Worm (Caenorhabditis elegans): ENCODE results near the gene dct-11.

DNA sequence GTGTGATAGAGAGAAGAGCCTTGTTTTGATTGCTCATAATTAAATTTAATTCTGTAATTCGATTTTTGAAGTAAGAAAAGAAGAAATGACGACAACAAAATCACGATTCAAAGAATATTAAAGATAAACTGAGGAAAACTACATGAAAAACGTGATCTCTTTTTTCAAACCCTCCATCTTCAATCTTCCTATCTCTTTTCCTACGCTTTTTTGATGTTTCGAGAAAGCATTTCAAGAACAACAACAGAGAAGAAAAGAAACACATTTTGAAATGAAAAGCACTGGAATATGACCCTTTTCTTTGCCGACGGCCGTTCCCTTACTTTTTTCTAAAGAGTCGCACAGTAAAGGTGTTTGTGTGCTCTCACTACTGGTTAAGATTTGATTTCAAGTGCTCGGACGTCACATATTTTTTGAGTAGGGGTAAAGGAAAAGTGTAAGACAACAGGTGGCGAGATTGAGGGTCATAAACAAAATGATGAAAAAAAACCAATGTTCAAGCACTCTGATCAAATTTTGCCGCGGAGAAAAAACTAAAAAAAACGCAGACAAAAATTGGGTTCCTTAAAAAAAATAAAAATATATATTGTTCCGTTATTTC, 33.6 kb downstream of the dct-11 start, which contains the start of gene F13D11.3:
- no peak for TF ChIP-seq ama-1 (optimal IDR thresholded peaks at IDR 0.05)
- no peak for TF ChIP-seq eyg-1 (tag; optimal IDR thresholded peaks at IDR 0.05)
- no peak for TF ChIP-seq pha-4 (tag; optimal IDR thresholded peaks at IDR 0.05)
- no peak for TF ChIP-seq tbx-2 (tag; optimal IDR thresholded peaks at IDR 0.05)
- no peak for TF ChIP-seq fkh-10 (GFP tag; optimal IDR thresholded peaks at IDR 0.05)
- no peak for TF ChIP-seq gmeb-2 (tag; optimal IDR thresholded peaks at IDR 0.05)
- TF ChIP-seq elt-4 (tag; optimal IDR thresholded peaks at IDR 0.05) = no peak
- no peak for TF ChIP-seq elt-2 (tag; optimal IDR thresholded peaks at IDR 0.05)
- no peak for TF ChIP-seq ceh-22 (tag; optimal IDR thresholded peaks at IDR 0.05)
- no peak for TF ChIP-seq nfya-1 (tag; optimal IDR thresholded peaks at IDR 0.05)
- TF ChIP-seq hlh-15 (tag; optimal IDR thresholded peaks at IDR 0.05) = no peak
